Fruit fly (Drosophila melanogaster) whole organism, embryonic: ENCODE measurements around the gene CG32106.

ENCODE experiments used
- C15 ChIP-seq: fragments of 200-800 bp; sonication (Bioruptor generic); IDR thresholded peaks from 3 replicates; pipeline ENCODE4 v1.3.6; 2022; ENCODE audit warnings: missing biosample characterization, missing genetic modification characterization
- CG12299 ChIP-seq: fragments of 200-800 bp; sonication (Bioruptor generic); optimal IDR thresholded peaks from 2 replicates; lab custom pipeline; 2018; ENCODE audit warnings: missing biosample characterization, mild to moderate bottlenecking, missing genetic modification characterization
- CG4328 ChIP-seq: fragments of 200-800 bp; sonication (Bioruptor generic); optimal IDR thresholded peaks from 3 replicates; lab custom pipeline; 2017; ENCODE audit warnings: missing biosample characterization, missing genetic modification reagents, missing genetic modification characterization
- Dek ChIP-seq: fragments of 200-800 bp; sonication (Bioruptor generic); optimal IDR thresholded peaks from 3 replicates; lab custom pipeline; 2019; ENCODE audit warnings: missing biosample characterization, mild to moderate bottlenecking, missing genetic modification characterization, moderate library complexity
- Drgx ChIP-seq: fragments of 200-800 bp; sonication (Bioruptor generic); IDR thresholded peaks from 2 replicates; pipeline ENCODE4 v1.3.6; 2022; ENCODE audit warnings: missing biosample characterization, missing genetic modification characterization
- Lpt ChIP-seq: fragments of >200 bp; optimal IDR thresholded peaks from 2 replicates; lab custom pipeline; 2018; ENCODE audit warnings: missing biosample characterization, missing genetic modification characterization

dm6 chr3L:12790783-12791678 is 12.5 kb upstream of the CG32106 start:
- no peak for TF ChIP-seq CG12299 (tag; lab: Kevin White, UChicago)
- TF ChIP-seq C15 (GFP tag; lab: Robert Waterston, UW): no peak
- TF ChIP-seq Drgx (GFP tag; lab: Robert Waterston, UW): no peak
- TF ChIP-seq CG4328: no peak
- no peak for TF ChIP-seq Lpt (GFP tag; lab: Kevin White, UChicago)
- no peak for TF ChIP-seq Dek (tag; lab: Kevin White, UChicago)
